Worm (Caenorhabditis elegans): ENCODE measurements around the gene mecr-1.

ce11 chrII:13170696-13171095 is 16.4 kb downstream of the mecr-1 start:
- TF ChIP-seq unc-62 (GFP tag; optimal IDR thresholded peaks at IDR 0.05) = no peak
- no peak for TF ChIP-seq B0035.1 (tag; optimal IDR thresholded peaks at IDR 0.05)
- TF ChIP-seq unc-130 (GFP tag; optimal IDR thresholded peaks at IDR 0.05) = no peak
- TF ChIP-seq pbrm-1 (GFP tag; IDR thresholded peaks at IDR 0.05) = no peak
- TF ChIP-seq cebp-2 (GFP tag; IDR thresholded peaks at IDR 0.05) = no peak
- TF ChIP-seq nhr-120 (GFP tag; IDR thresholded peaks at IDR 0.05) = no peak
- TF ChIP-seq snpc-4 (GFP tag; optimal IDR thresholded peaks at IDR 0.05) = no peak
- no peak for TF ChIP-seq snpc-4 (tag; optimal IDR thresholded peaks at IDR 0.05)
- TF ChIP-seq atf-7 (tag; optimal IDR thresholded peaks at IDR 0.05) = no peak
- TF ChIP-seq pha-4 (tag; optimal IDR thresholded peaks at IDR 0.05) = no peak
- no peak for TF ChIP-seq Y56A3A.18 (GFP tag; IDR thresholded peaks at IDR 0.05)
- no peak for TF ChIP-seq attf-5 (GFP tag; optimal IDR thresholded peaks at IDR 0.05)
- no peak for TF ChIP-seq dpl-1 (GFP tag; optimal IDR thresholded peaks at IDR 0.05)
- no peak for TF ChIP-seq lsy-27 (tag; optimal IDR thresholded peaks at IDR 0.05; ENCODE audit: borderline replicate concordance, insufficient read depth)

Data from whole organism, young adult.